Fruit fly (Drosophila melanogaster) whole organism: ENCODE measurements around the gene CG12093.

Experiments used
- CG8478 ChIP-seq: fragments of >200 bp; optimal IDR thresholded peaks from 2 replicates; lab custom pipeline; 2018; ENCODE audit warnings: inconsistent platforms
- Dll ChIP-seq: fragments of >200 bp; optimal IDR thresholded peaks from 2 replicates; lab custom pipeline; 2017
- EcR ChIP-seq, 2 experiments: fragments of >200 bp; optimal IDR thresholded peaks; 2 replicates each; lab custom pipeline; 2017; ENCODE audit warnings: missing biosample characterization in 2 of 2, missing genetic modification characterization in 2 of 2, missing genetic modification reagents in 2 of 2
- pan ChIP-seq: fragments of >200 bp; optimal IDR thresholded peaks from 2 replicates; lab custom pipeline; 2017
- psq ChIP-seq: fragments of >200 bp; optimal IDR thresholded peaks from 2 replicates; lab custom pipeline; 2017
- usp ChIP-seq: fragments of >200 bp; optimal IDR thresholded peaks from 2 replicates; lab custom pipeline; 2017; ENCODE audit warnings: missing biosample characterization, missing genetic modification characterization, mixed read lengths

The CG12093 gene

DNA sequence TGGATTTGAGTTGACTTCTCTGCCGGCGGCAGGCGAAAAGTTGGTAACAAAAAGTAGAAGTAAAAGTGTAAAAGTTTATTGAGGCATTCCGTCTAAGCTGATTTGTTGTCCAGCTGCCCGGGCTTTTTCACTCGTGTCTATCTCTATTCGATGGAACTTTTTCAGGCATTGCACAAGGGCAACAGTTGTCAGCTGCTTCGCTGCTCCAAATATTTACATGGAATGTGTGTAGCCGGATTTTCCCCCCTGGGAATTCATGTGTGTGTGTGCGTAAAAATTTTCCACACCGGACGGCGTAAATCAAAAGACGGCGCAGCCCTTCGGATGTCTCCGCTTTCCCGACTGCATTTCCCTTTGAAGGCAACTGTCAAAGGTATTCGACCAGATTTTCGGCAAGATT lies 28.8 kb downstream of the CG12093 start:
- TF ChIP-seq Dll (lab: Kevin White, UChicago) (no peak), EcR (GFP tag; optimal IDR thresholded peaks at IDR 0.05; lab: Kevin White, UChicago) (no peak), usp (no peak), psq (no peak), pan (no peak), CG8478 (no peak)

- TF ChIP-seq usp (no peak), EcR (GFP tag; optimal IDR thresholded peaks at IDR 0.05; lab: Kevin White, UChicago) (no peak), pan (no peak), psq (no peak), CG8478 (no peak), Dll (lab: Kevin White, UChicago) (no peak)
Observed at dm6 chr3L:2743755-2744154, 30.1 kb downstream of the CG12093 start.

dm6 chr3L:2739450-2739849 lies 34.4 kb downstream of the CG12093 start, which contains the start of gene Acp62F:
Gene Acp62F (plus strand): TSS chr3L:2739750.
- TF ChIP-seq CG8478 = no peak
- TF ChIP-seq usp = no peak
- no peak for TF ChIP-seq pan

DNA sequence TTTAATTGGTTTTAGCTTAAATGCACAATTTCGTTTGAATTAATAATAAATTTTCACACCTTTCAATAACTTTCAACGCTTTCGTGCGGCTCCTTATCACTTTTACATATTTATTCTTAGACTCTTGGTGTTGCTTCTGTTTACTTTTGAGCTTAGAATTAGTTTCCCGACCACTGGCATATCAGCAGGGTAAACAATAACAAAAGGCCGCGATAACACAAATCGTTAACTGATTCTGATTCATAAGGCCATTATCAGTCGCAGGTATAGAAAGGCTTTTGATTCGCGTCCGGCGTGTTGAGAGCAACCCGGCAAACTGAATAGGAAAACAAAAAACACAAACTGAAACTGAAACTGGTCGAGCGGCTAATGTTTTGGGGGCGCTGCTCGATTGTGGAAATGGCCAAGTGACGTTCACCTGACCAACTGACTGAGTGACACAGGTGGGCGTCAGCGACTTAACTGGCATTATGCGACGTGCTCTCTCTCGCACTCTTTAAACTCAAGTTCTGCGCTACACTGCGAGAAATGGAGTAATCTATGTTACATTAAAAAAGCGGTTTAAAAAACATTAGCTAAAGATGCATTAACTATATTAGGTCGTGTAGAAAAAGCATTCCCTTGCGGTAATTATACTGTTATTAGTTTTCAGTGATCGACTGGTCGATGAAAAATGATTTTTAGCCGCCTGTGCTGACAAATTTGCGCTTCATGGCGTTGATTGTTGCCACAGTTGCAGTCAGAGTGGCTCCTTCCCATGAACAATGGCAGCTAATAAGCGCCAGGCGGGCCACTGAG lies 39.2 kb downstream of the CG12093 start:
- no peak for TF ChIP-seq Dll (lab: Kevin White, UChicago)
- no peak for TF ChIP-seq CG8478
- TF ChIP-seq pan = no peak
- TF ChIP-seq usp = no peak
- no peak for TF ChIP-seq EcR (GFP tag; optimal IDR thresholded peaks at IDR 0.05; lab: Kevin White, UChicago)
- no peak for TF ChIP-seq psq

- TF ChIP-seq CG8478 = no peak
- no peak for TF ChIP-seq psq
- no peak for TF ChIP-seq pan
- no peak for TF ChIP-seq Dll (lab: Kevin White, UChicago)
- no peak for TF ChIP-seq EcR (GFP tag; optimal IDR thresholded peaks at IDR 0.05; lab: Kevin White, UChicago)
- no peak for TF ChIP-seq usp
Observed at dm6 chr3L:2733208-2733607, 40.6 kb downstream of the CG12093 start.

- TF ChIP-seq Dll (lab: Kevin White, UChicago) (no peak), CG8478 (no peak), EcR (GFP tag; optimal IDR thresholded peaks at IDR 0.05; lab: Kevin White, UChicago) (no peak), usp (no peak), pan (no peak), psq (no peak)
Observed at dm6 chr3L:2730911-2731310, 42.9 kb downstream of the CG12093 start.

DNA sequence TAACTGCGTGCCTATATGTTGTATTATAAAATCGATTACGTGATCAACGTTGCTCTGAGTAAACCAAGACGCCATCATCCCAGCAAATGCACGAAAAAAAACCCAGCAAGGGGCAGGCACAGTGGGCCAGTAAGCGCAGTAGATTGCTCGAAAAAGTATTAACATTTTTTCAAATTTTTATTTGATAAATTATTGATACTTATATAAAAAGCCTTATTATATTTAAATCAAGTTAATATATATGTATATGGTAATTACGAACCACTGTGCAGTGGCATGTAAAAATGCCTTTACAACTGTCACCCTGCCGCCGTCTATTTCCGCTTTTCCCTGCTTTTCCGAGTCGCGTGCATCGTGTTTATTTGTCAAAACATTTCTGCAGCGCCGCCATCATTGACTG lies 46.8 kb downstream of the CG12093 start:
- TF ChIP-seq Dll (lab: Kevin White, UChicago) (no peak), psq (no peak)
